Fruit fly (Drosophila melanogaster) whole organism, wandering third instar larva: Measurements from ENCODE around the gene Drak.

Source experiments
- HLH106 ChIP-seq: fragments of 200-800 bp; optimal IDR thresholded peaks from 3 replicates; lab custom pipeline; 2019; ENCODE audit warnings: missing biosample characterization, mild to moderate bottlenecking, missing genetic modification characterization, moderate library complexity
- Hr83 ChIP-seq: fragments of 200-300 bp; sonication (Bioruptor generic); optimal IDR thresholded peaks from 2 replicates; lab custom pipeline; 2016; ENCODE audit warnings: missing biosample characterization, mild to moderate bottlenecking, missing genetic modification characterization, moderate library complexity; ENCODE audit not compliant: poor library complexity, severe bottlenecking

DNA sequence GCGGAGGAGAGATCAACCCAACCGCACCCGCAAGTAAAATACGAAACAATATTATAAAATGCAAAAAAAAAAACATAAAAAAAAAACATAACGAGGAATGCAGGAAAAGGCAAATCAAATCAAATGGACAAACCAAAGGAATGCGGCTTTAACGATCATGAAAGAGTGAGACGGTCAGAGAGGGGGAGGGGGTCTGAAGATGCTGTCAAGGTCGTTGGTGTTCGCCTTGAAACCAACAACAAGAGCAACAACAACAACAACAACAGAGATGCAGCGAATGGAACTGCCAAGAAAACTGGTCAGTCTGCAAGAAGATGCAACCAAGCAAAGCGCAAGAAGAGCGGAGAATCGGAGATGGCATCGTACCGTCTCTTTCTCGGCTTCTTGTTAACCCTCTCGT, 13.3 kb downstream of the Drak start:
- TF ChIP-seq Hr83 (GFP tag; lab: Kevin White, UChicago) (no peak), HLH106 (no peak)
